Worm (Caenorhabditis elegans) whole organism, L1 larva: ENCODE results near the gene T04C12.1.

Experiments used
- C16A3.4 ChIP-seq: fragments of 150-350 bp; optimal IDR thresholded peaks from 2 replicates; lab custom pipeline; 2014; ENCODE audit warnings: missing biosample characterization, missing genetic modification characterization
- C34B4.2 ChIP-seq: sonication (generic microtip); optimal IDR thresholded peaks from 2 replicates; lab custom pipeline; 2017; ENCODE audit warnings: mild to moderate bottlenecking, missing genetic modification characterization, missing compliant biosample characterization
- aha-1 ChIP-seq: fragments of 150-350 bp; optimal IDR thresholded peaks from 2 replicates; lab custom pipeline; 2014; ENCODE audit warnings: missing biosample characterization, missing genetic modification characterization
- aly-2 ChIP-seq: fragments of 150-350 bp; optimal IDR thresholded peaks from 2 replicates; lab custom pipeline; 2014; ENCODE audit warnings: missing biosample characterization, missing genetic modification characterization
- ama-1 ChIP-seq: fragments of 150-350 bp; optimal IDR thresholded peaks from 2 replicates; lab custom pipeline; 2014
- blmp-1 ChIP-seq: fragments of 150-350 bp; optimal IDR thresholded peaks from 2 replicates; lab custom pipeline; 2014; ENCODE audit warnings: missing biosample characterization, missing genetic modification characterization
- ceh-8 ChIP-seq: fragments of 200-800 bp; sonication (Bioruptor generic); optimal IDR thresholded peaks from 2 replicates; lab custom pipeline; 2018; ENCODE audit warnings: mild to moderate bottlenecking, missing genetic modification characterization, moderate library complexity, missing compliant biosample characterization
- ceh-82 ChIP-seq, 3 experiments: fragments of 150-350 bp in 1 of 3; sonication (generic microtip) in 2 of 3; optimal IDR thresholded peaks; 2 replicates each; lab custom pipeline; 2014 to 2017; ENCODE audit warnings: missing biosample characterization in 3 of 3, missing genetic modification characterization in 3 of 3
- ces-1 ChIP-seq: fragments of 150-350 bp; optimal IDR thresholded peaks from 2 replicates; lab custom pipeline; 2014; ENCODE audit warnings: missing biosample characterization, missing genetic modification reagents, missing genetic modification characterization
- dpl-1 ChIP-seq, 3 experiments: fragments of 150-350 bp in 2 of 3; sonication (generic microtip) in 1 of 3; optimal IDR thresholded peaks; 2 replicates each; lab custom pipeline; 2014 to 2017; ENCODE audit warnings: missing biosample characterization in 3 of 3, missing genetic modification characterization in 3 of 3, missing genetic modification reagents in 3 of 3
- dsc-1 ChIP-seq: sonication (generic microtip); optimal IDR thresholded peaks from 2 replicates; lab custom pipeline; 2016; ENCODE audit warnings: mild to moderate bottlenecking, missing genetic modification characterization, missing compliant biosample characterization
- efl-1 ChIP-seq, 4 experiments: fragments of 150-350 bp; optimal IDR thresholded peaks in 3 of 4; peaks in 1 of 4; 1 replicate in 1 of 4; 2 replicates in 3 of 4; lab custom pipeline; 2014; ENCODE audit warnings: missing biosample characterization in 2 of 4, missing genetic modification characterization in 2 of 4, missing genetic modification reagents in 2 of 4
- efl-3 ChIP-seq: fragments of 200-800 bp; sonication (Bioruptor generic); optimal IDR thresholded peaks from 2 replicates; lab custom pipeline; 2018; ENCODE audit warnings: mild to moderate bottlenecking, missing genetic modification characterization, missing compliant biosample characterization
- elt-2 ChIP-seq: sonication (generic microtip); optimal IDR thresholded peaks from 2 replicates; lab custom pipeline; 2016; ENCODE audit warnings: missing genetic modification characterization, mild to moderate bottlenecking, inconsistent platforms, missing compliant biosample characterization, missing genetic modification reagents
- elt-3 ChIP-seq, 6 experiments: fragments of 150-350 bp in 1 of 6; sonication (generic microtip); optimal IDR thresholded peaks; 2 replicates each; lab custom pipeline; 2017 to 2018; ENCODE audit warnings: missing biosample characterization in 6 of 6, missing genetic modification characterization in 6 of 6, inconsistent platforms in 1 of 6
- fkh-4 ChIP-seq: sonication (generic microtip); optimal IDR thresholded peaks from 2 replicates; lab custom pipeline; 2016; ENCODE audit warnings: missing compliant biosample characterization, missing genetic modification characterization, borderline replicate concordance
- fkh-8 ChIP-seq: sonication (generic microtip); optimal IDR thresholded peaks from 2 replicates; lab custom pipeline; 2016; ENCODE audit warnings: mild to moderate bottlenecking, missing genetic modification characterization, missing compliant biosample characterization
- fos-1 ChIP-seq: fragments of 150-350 bp; optimal IDR thresholded peaks from 2 replicates; lab custom pipeline; 2014; ENCODE audit warnings: missing biosample characterization, missing genetic modification characterization
- hlh-17 ChIP-seq: fragments of 200-800 bp; sonication (Bioruptor generic); optimal IDR thresholded peaks from 2 replicates; lab custom pipeline; 2018; ENCODE audit warnings: missing genetic modification characterization, mild to moderate bottlenecking, missing compliant biosample characterization, moderate library complexity, borderline replicate concordance
- irx-1 ChIP-seq: sonication (generic microtip); optimal IDR thresholded peaks from 2 replicates; lab custom pipeline; 2016; ENCODE audit warnings: missing genetic modification characterization, missing compliant biosample characterization
- isw-1 ChIP-seq: fragments of 200-800 bp; sonication (Bioruptor generic); IDR thresholded peaks from 2 replicates; pipeline ENCODE4 v1.3.6; 2022; ENCODE audit warnings: missing genetic modification characterization, missing compliant biosample characterization
- lin-14 ChIP-seq: fragments of 200-800 bp; sonication (Bioruptor generic); optimal IDR thresholded peaks from 2 replicates; lab custom pipeline; 2018; ENCODE audit warnings: mild to moderate bottlenecking, missing genetic modification characterization, moderate library complexity, missing compliant biosample characterization
- lin-35 ChIP-seq, 2 experiments: fragments of 150-350 bp; optimal IDR thresholded peaks; 2 replicates each; lab custom pipeline; 2014; ENCODE audit warnings: missing biosample characterization in 2 of 2, missing genetic modification characterization in 2 of 2, missing genetic modification reagents in 2 of 2
- mab-9 ChIP-seq: fragments of 200-800 bp; sonication (Bioruptor generic); IDR thresholded peaks from 2 replicates; pipeline ENCODE4 v1.3.6; 2022; ENCODE audit warnings: missing genetic modification reagents, missing genetic modification characterization, missing compliant biosample characterization
- mdl-1 ChIP-seq, 2 experiments: fragments of 150-350 bp; optimal IDR thresholded peaks; 2 replicates each; lab custom pipeline; 2014 to 2017; ENCODE audit warnings: missing biosample characterization in 2 of 2, missing genetic modification characterization in 2 of 2, inconsistent platforms in 1 of 2
- mef-2 ChIP-seq: fragments of 150-350 bp; optimal IDR thresholded peaks from 2 replicates; lab custom pipeline; 2014; ENCODE audit warnings: missing biosample characterization, missing genetic modification characterization
- mep-1 ChIP-seq: fragments of 150-350 bp; optimal IDR thresholded peaks from 2 replicates; lab custom pipeline; 2014; ENCODE audit warnings: missing biosample characterization, missing genetic modification characterization
- nhr-11 ChIP-seq: fragments of 150-350 bp; optimal IDR thresholded peaks from 2 replicates; lab custom pipeline; 2014; ENCODE audit warnings: missing biosample characterization, missing genetic modification characterization
- nhr-19 ChIP-seq: fragments of 200-800 bp; sonication (Bioruptor generic); conservative IDR thresholded peaks from 2 replicates; pipeline ENCODE4 v1.3.6; 2022; ENCODE audit warnings: missing genetic modification characterization, missing compliant biosample characterization
- nhr-20 ChIP-seq: sonication (generic microtip); optimal IDR thresholded peaks from 2 replicates; lab custom pipeline; 2016; ENCODE audit warnings: mild to moderate bottlenecking, missing genetic modification characterization, missing compliant biosample characterization
- nhr-237 ChIP-seq: fragments of 150-350 bp; optimal IDR thresholded peaks from 2 replicates; lab custom pipeline; 2014; ENCODE audit warnings: missing biosample characterization, missing genetic modification characterization
- nhr-47 ChIP-seq: sonication (generic microtip); optimal IDR thresholded peaks from 2 replicates; lab custom pipeline; 2016; ENCODE audit warnings: mild to moderate bottlenecking, missing genetic modification characterization, moderate library complexity, missing compliant biosample characterization
- nhr-71 ChIP-seq: sonication (generic microtip); optimal IDR thresholded peaks from 2 replicates; lab custom pipeline; 2016; ENCODE audit warnings: mild to moderate bottlenecking, missing genetic modification characterization, moderate library complexity, missing compliant biosample characterization
- nhr-76 ChIP-seq: sonication (generic microtip); optimal IDR thresholded peaks from 2 replicates; lab custom pipeline; 2017; ENCODE audit warnings: missing biosample characterization, missing genetic modification characterization
- nhr-77 ChIP-seq: fragments of 150-350 bp; optimal IDR thresholded peaks from 2 replicates; lab custom pipeline; 2014; ENCODE audit warnings: missing biosample characterization, missing genetic modification characterization
- nhr-84 ChIP-seq: sonication (generic microtip); optimal IDR thresholded peaks from 2 replicates; lab custom pipeline; 2017; ENCODE audit warnings: missing biosample characterization, missing genetic modification characterization
- nhr-85 ChIP-seq: sonication (generic microtip); peaks from one replicate; lab custom pipeline; 2016; ENCODE audit warnings: missing genetic modification characterization, inconsistent platforms, missing compliant biosample characterization
- pax-3 ChIP-seq: fragments of 200-800 bp; sonication (Bioruptor generic); optimal IDR thresholded peaks from 2 replicates; lab custom pipeline; 2018; ENCODE audit warnings: mild to moderate bottlenecking, missing genetic modification characterization, moderate library complexity, missing compliant biosample characterization
- pqm-1 ChIP-seq: sonication (generic microtip); optimal IDR thresholded peaks from 3 replicates; lab custom pipeline; 2017; ENCODE audit warnings: missing biosample characterization, missing genetic modification characterization
- rnt-1 ChIP-seq: sonication (generic microtip); optimal IDR thresholded peaks from 2 replicates; lab custom pipeline; 2016; ENCODE audit warnings: mild to moderate bottlenecking, missing genetic modification characterization, moderate library complexity, missing compliant biosample characterization
- skn-1 ChIP-seq: fragments of 150-350 bp; optimal IDR thresholded peaks from 2 replicates; lab custom pipeline; 2014; ENCODE audit warnings: missing biosample characterization, missing genetic modification characterization
- snu-23 ChIP-seq: sonication (generic microtip); optimal IDR thresholded peaks from 2 replicates; lab custom pipeline; 2016; ENCODE audit warnings: missing genetic modification characterization, missing compliant biosample characterization
- sox-4 ChIP-seq: sonication (generic microtip); optimal IDR thresholded peaks from 2 replicates; lab custom pipeline; 2016; ENCODE audit warnings: missing genetic modification characterization, missing compliant biosample characterization
- swsn-7 ChIP-seq: sonication (generic microtip); optimal IDR thresholded peaks from 2 replicates; lab custom pipeline; 2016; ENCODE audit warnings: missing genetic modification characterization, missing compliant biosample characterization
- tbx-2 ChIP-seq: sonication (generic microtip); optimal IDR thresholded peaks from 2 replicates; lab custom pipeline; 2016; ENCODE audit warnings: missing genetic modification characterization, missing compliant biosample characterization
- tlp-1 ChIP-seq: fragments of 150-350 bp; optimal IDR thresholded peaks from 2 replicates; lab custom pipeline; 2014; ENCODE audit warnings: missing biosample characterization, missing genetic modification characterization
- unc-130 ChIP-seq: fragments of 150-350 bp; optimal IDR thresholded peaks from 2 replicates; lab custom pipeline; 2017; ENCODE audit warnings: missing biosample characterization, missing genetic modification characterization, inconsistent platforms
- unc-62 ChIP-seq: fragments of 150-350 bp; optimal IDR thresholded peaks from 2 replicates; lab custom pipeline; 2014; ENCODE audit warnings: missing biosample characterization, missing genetic modification reagents, missing genetic modification characterization
- unc-86 ChIP-seq: sonication (generic microtip); optimal IDR thresholded peaks from 2 replicates; lab custom pipeline; 2016; ENCODE audit warnings: missing genetic modification characterization, missing compliant biosample characterization
- unc-98 ChIP-seq: fragments of 200-800 bp; sonication (Bioruptor generic); IDR thresholded peaks from 2 replicates; pipeline ENCODE4 v1.3.6; 2022; ENCODE audit warnings: missing genetic modification characterization, missing compliant biosample characterization
- xbp-1 ChIP-seq: sonication (generic microtip); optimal IDR thresholded peaks from 2 replicates; lab custom pipeline; 2016; ENCODE audit warnings: missing genetic modification characterization, missing compliant biosample characterization
- zag-1 ChIP-seq: fragments of 150-350 bp; optimal IDR thresholded peaks from 2 replicates; lab custom pipeline; 2014; ENCODE audit warnings: missing biosample characterization, missing genetic modification characterization
- zip-4 ChIP-seq: fragments of 200-800 bp; sonication (Bioruptor generic); optimal IDR thresholded peaks from 2 replicates; lab custom pipeline; 2018; ENCODE audit warnings: mild to moderate bottlenecking, missing genetic modification characterization, moderate library complexity, missing compliant biosample characterization
- ztf-11 ChIP-seq, 2 experiments: sonication (generic microtip); optimal IDR thresholded peaks; 2 replicates each; lab custom pipeline; 2016 to 2017; ENCODE audit warnings: missing genetic modification characterization in 2 of 2, missing biosample characterization in 1 of 2, missing compliant biosample characterization in 1 of 2
- ztf-4 ChIP-seq: fragments of 150-350 bp; optimal IDR thresholded peaks from 2 replicates; lab custom pipeline; 2014; ENCODE audit warnings: missing biosample characterization, missing genetic modification characterization

Gene T04C12.1

DNA sequence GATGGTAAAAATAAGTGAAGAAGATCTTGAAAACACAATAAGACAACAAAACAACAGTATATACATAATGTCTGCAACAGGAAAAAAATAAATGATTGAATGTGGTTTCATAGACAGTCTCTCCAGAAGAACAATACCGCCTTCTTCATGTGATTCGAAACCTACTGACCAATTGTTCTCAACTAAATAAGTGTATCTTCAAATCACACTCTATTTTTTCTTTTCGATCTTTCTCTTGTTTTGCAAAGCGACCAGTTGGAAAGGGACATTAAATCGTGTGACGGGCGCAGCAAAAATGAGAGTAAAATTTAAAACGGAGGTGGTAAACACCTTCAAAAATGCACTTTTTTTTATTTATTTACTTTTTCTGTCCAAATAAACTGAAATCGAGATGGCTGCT, 2.8 kb upstream of the T04C12.1 start:
- TF ChIP-seq zip-4 (GFP tag; lab: Kevin White, UChicago) (no peak), tbx-2 (tag; lab: Kevin White, UChicago) (no peak), elt-2 (tag; lab: Kevin White, UChicago) (no peak), isw-1 (GFP tag; lab: Robert Waterston, UW) (no peak), fkh-8 (tag; lab: Kevin White, UChicago) (no peak), nhr-237 (tag; lab: Kevin White, UChicago) (no peak), unc-130 (tag; lab: Kevin White, UChicago) (no peak), unc-98 (GFP tag; lab: Robert Waterston, UW) (no peak), C16A3.4 (no peak), nhr-47 (tag; lab: Kevin White, UChicago) (no peak), zag-1 (no peak), irx-1 (tag; lab: Kevin White, UChicago) (no peak), lin-14 (GFP tag; lab: Kevin White, UChicago) (peak; percentile 62), fkh-4 (tag; lab: Kevin White, UChicago) (no peak), mab-9 (GFP tag; lab: Robert Waterston, UW) (no peak), pax-3 (tag; lab: Kevin White, UChicago) (no peak), efl-1 (optimal IDR thresholded peaks at IDR 0.05; lab: Kevin White, UChicago) (no peak), efl-1 (GFP tag; optimal IDR thresholded peaks at IDR 0.05 in 1 of 2; lab: Kevin White, UChicago) (no peak), nhr-19 (GFP tag; lab: Robert Waterston, UW) (no peak), C34B4.2 (tag; lab: Kevin White, UChicago) (no peak), swsn-7 (no peak), lin-35 (GFP tag; optimal IDR thresholded peaks at IDR 0.05; lab: Kevin White, UChicago) (peak in 1 of 2 experiments; percentile 15), efl-3 (GFP tag; lab: Kevin White, UChicago) (no peak), ama-1 (lab: Kevin White, UChicago) (no peak), ceh-82 (tag; optimal IDR thresholded peaks at IDR 0.05; lab: Kevin White, UChicago) (no peak), elt-3 (tag; optimal IDR thresholded peaks at IDR 0.05; lab: Kevin White, UChicago) (no peak), dpl-1 (GFP tag; optimal IDR thresholded peaks at IDR 0.05; lab: Kevin White, UChicago) (no peak), dsc-1 (no peak), skn-1 (tag; lab: Kevin White, UChicago) (no peak), blmp-1 (tag; lab: Kevin White, UChicago) (peak; percentile 90), aly-2 (tag; lab: Kevin White, UChicago) (no peak), nhr-77 (tag; lab: Kevin White, UChicago) (no peak), sox-4 (tag; lab: Kevin White, UChicago) (no peak), aha-1 (tag; lab: Kevin White, UChicago) (no peak), ces-1 (GFP tag; lab: Kevin White, UChicago) (no peak), mef-2 (tag; lab: Kevin White, UChicago) (no peak), snu-23 (GFP tag; lab: Kevin White, UChicago) (peak; percentile 40), ztf-4 (no peak), unc-86 (no peak), xbp-1 (tag; lab: Kevin White, UChicago) (no peak), rnt-1 (no peak), pqm-1 (no peak), nhr-76 (no peak), nhr-71 (tag; lab: Kevin White, UChicago) (peak; percentile 12), hlh-17 (no peak), nhr-84 (tag; lab: Kevin White, UChicago) (no peak), nhr-11 (no peak), mep-1 (tag; lab: Kevin White, UChicago) (peak; percentile 23), nhr-85 (peak; percentile 70), unc-62 (no peak), ztf-11 (tag; optimal IDR thresholded peaks at IDR 0.05; lab: Kevin White, UChicago) (no peak), ceh-8 (no peak), tlp-1 (tag; lab: Kevin White, UChicago) (no peak), fos-1 (tag; lab: Kevin White, UChicago) (no peak), nhr-20 (peak; percentile 36), mdl-1 (tag; optimal IDR thresholded peaks at IDR 0.05; lab: Kevin White, UChicago) (no peak)
